Worm (Caenorhabditis elegans): ENCODE results near the gene F40G12.6.

DNA sequence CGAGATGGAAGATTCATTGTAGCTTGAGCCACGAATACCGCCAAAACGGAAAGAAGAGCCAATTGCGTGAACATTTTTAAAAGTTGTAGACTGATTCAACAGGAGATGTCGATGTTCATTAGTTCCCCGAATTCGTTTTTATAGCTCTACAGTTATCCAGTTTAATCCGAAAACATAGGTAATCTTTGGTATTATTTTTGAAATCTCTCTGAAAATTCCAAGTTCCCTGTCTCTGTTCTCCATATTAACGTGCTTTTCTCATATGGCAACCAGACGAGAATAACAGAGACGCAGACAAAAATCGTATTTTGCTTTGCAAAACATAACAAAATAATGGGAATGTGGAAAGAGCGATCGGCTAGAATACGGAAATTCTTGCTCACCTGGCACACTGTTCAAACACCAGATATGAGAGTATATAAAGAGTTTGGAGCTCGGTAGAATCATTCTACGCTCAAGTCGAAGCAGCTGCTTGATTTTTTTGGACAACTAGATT, 26.7 kb upstream of the F40G12.6 start, which contains the start of the genes spig-3 and F14D7.12:
- TF ChIP-seq W03F9.2 (tag; optimal IDR thresholded peaks at IDR 0.05) = no peak
- no peak for TF ChIP-seq him-1 (tag; optimal IDR thresholded peaks at IDR 0.05)

Data from whole organism, L4/young adult.